Fruit fly (Drosophila melanogaster) whole organism, embryonic: ENCODE measurements around the gene CG31776.

Experiments
- Ada2b ChIP-seq: fragments of 200-800 bp; sonication (Bioruptor generic); IDR thresholded peaks from 2 replicates; pipeline ENCODE4 v1.3.6; 2022; ENCODE audit warnings: missing biosample characterization, missing genetic modification characterization
- B-H1 ChIP-seq: fragments of 200-800 bp; sonication (Bioruptor generic); IDR thresholded peaks from 3 replicates; pipeline ENCODE4 v1.3.6; 2022; ENCODE audit warnings: missing biosample characterization, missing genetic modification characterization
- BEAF-32 ChIP-seq: fragments of 200-800 bp; sonication (Bioruptor generic); optimal IDR thresholded peaks from 3 replicates; lab custom pipeline; 2017; ENCODE audit warnings: missing biosample characterization, missing genetic modification characterization, mild to moderate bottlenecking, moderate library complexity, missing genetic modification reagents
- Bgb ChIP-seq: fragments of 200-800 bp; sonication (Bioruptor generic); IDR thresholded peaks from 2 replicates; pipeline ENCODE4 v1.3.6; 2022; ENCODE audit warnings: missing biosample characterization, missing genetic modification characterization; ENCODE audit not compliant: partially characterized antibody
- CG11504 ChIP-seq: fragments of 200-800 bp; sonication (Bioruptor generic); optimal IDR thresholded peaks from 3 replicates; lab custom pipeline; 2019; ENCODE audit warnings: missing biosample characterization, mild to moderate bottlenecking, missing genetic modification characterization, moderate library complexity
- CG13287 ChIP-seq: fragments of 200-800 bp; sonication (Bioruptor generic); IDR thresholded peaks from 2 replicates; pipeline ENCODE4 v1.3.6; 2022; ENCODE audit warnings: missing biosample characterization, missing genetic modification characterization; ENCODE audit not compliant: partially characterized antibody
- CG14710 ChIP-seq: fragments of 200-800 bp; sonication (Bioruptor generic); optimal IDR thresholded peaks from 3 replicates; lab custom pipeline; 2019; ENCODE audit warnings: missing biosample characterization, mild to moderate bottlenecking, missing genetic modification characterization, moderate library complexity
- CG15696 ChIP-seq: fragments of 200-800 bp; sonication (Bioruptor generic); optimal IDR thresholded peaks from 2 replicates; lab custom pipeline; 2019; ENCODE audit warnings: missing biosample characterization, mild to moderate bottlenecking, missing genetic modification characterization, moderate library complexity
- CG1603 ChIP-seq: fragments of 200-800 bp; sonication (Bioruptor generic); optimal IDR thresholded peaks from 2 replicates; lab custom pipeline; 2019; ENCODE audit warnings: missing biosample characterization, mild to moderate bottlenecking, missing genetic modification characterization, moderate library complexity
- CG17186 ChIP-seq: fragments of 200-800 bp; sonication (Bioruptor generic); optimal IDR thresholded peaks from 3 replicates; lab custom pipeline; 2017; ENCODE audit warnings: missing biosample characterization, missing genetic modification reagents, missing genetic modification characterization
- CG2129 ChIP-seq: fragments of 200-800 bp; sonication (Bioruptor generic); IDR thresholded peaks from 2 replicates; pipeline ENCODE4 v1.3.6; 2022; ENCODE audit warnings: missing biosample characterization, missing genetic modification characterization; ENCODE audit not compliant: partially characterized antibody
- CG31365 ChIP-seq: fragments of 200-800 bp; sonication (Bioruptor generic); optimal IDR thresholded peaks from 2 replicates; lab custom pipeline; 2018; ENCODE audit warnings: missing biosample characterization, mild to moderate bottlenecking, missing genetic modification characterization
- CG3407 ChIP-seq: fragments of 200-800 bp; sonication (Bioruptor generic); optimal IDR thresholded peaks from 2 replicates; lab custom pipeline; 2018; ENCODE audit warnings: missing biosample characterization, mild to moderate bottlenecking, missing genetic modification characterization
- CG34224 ChIP-seq: fragments of 200-800 bp; sonication (Bioruptor generic); IDR thresholded peaks from 3 replicates; pipeline ENCODE4 v1.3.6; 2022; ENCODE audit warnings: missing biosample characterization, missing genetic modification characterization; ENCODE audit not compliant: partially characterized antibody
- CG3995 ChIP-seq: fragments of 200-800 bp; sonication (Bioruptor generic); optimal IDR thresholded peaks from 3 replicates; lab custom pipeline; 2016; ENCODE audit warnings: missing biosample characterization, missing genetic modification characterization
- CG7963 ChIP-seq: fragments of 200-800 bp; sonication (Bioruptor generic); IDR thresholded peaks from 3 replicates; pipeline ENCODE4 v1.3.6; 2022; ENCODE audit warnings: missing biosample characterization, missing genetic modification characterization; ENCODE audit not compliant: partially characterized antibody
- CG8290 ChIP-seq, 3 experiments: fragments of 200-800 bp; sonication (Bioruptor generic); optimal IDR thresholded peaks; 2 replicates each; lab custom pipeline; 2016 to 2019; ENCODE audit warnings: missing biosample characterization in 3 of 3, missing genetic modification characterization in 3 of 3, mild to moderate bottlenecking in 2 of 3, moderate library complexity in 1 of 3
- CG9437 ChIP-seq: fragments of 200-800 bp; sonication (Bioruptor generic); optimal IDR thresholded peaks from 2 replicates; lab custom pipeline; 2018; ENCODE audit warnings: missing biosample characterization, mild to moderate bottlenecking, missing genetic modification characterization
- CG9797 ChIP-seq: fragments of 200-800 bp; sonication (Bioruptor generic); optimal IDR thresholded peaks from 3 replicates; lab custom pipeline; 2018; ENCODE audit warnings: missing biosample characterization, mild to moderate bottlenecking, missing genetic modification characterization
- Doc3 ChIP-seq: fragments of 200-800 bp; sonication (Bioruptor generic); IDR thresholded peaks from 3 replicates; pipeline ENCODE4 v1.3.6; 2022; ENCODE audit warnings: missing biosample characterization, missing genetic modification characterization; ENCODE audit not compliant: partially characterized antibody
- Dp ChIP-seq: fragments of 200-800 bp; sonication (Bioruptor generic); optimal IDR thresholded peaks from 2 replicates; lab custom pipeline; 2018; ENCODE audit warnings: missing biosample characterization, mild to moderate bottlenecking, missing genetic modification characterization, moderate library complexity
- HLH4C ChIP-seq: fragments of 200-800 bp; sonication (Bioruptor generic); IDR thresholded peaks from 3 replicates; pipeline ENCODE4 v1.3.6; 2022; ENCODE audit warnings: missing biosample characterization, missing genetic modification characterization; ENCODE audit not compliant: partially characterized antibody
- Hsf ChIP-seq: fragments of 200-800 bp; sonication (Bioruptor generic); optimal IDR thresholded peaks from 3 replicates; lab custom pipeline; 2016; ENCODE audit warnings: missing biosample characterization, missing genetic modification characterization
- Lhr ChIP-seq: fragments of 200-800 bp; sonication (Bioruptor generic); optimal IDR thresholded peaks from 3 replicates; lab custom pipeline; 2017; ENCODE audit warnings: mild to moderate bottlenecking, missing biosample characterization, missing genetic modification reagents, missing genetic modification characterization
- Lim3 ChIP-seq: fragments of 200-800 bp; sonication (Bioruptor generic); IDR thresholded peaks from 2 replicates; pipeline ENCODE4 v1.3.6; 2022; ENCODE audit warnings: missing biosample characterization, missing genetic modification characterization
- Opbp ChIP-seq: fragments of 200-800 bp; sonication (Bioruptor generic); IDR thresholded peaks from 3 replicates; pipeline ENCODE4 v1.3.6; 2022; ENCODE audit warnings: missing biosample characterization, missing genetic modification characterization; ENCODE audit not compliant: partially characterized antibody
- Rfx ChIP-seq: fragments of 200-800 bp; sonication (Bioruptor generic); IDR thresholded peaks from 2 replicates; pipeline ENCODE4 v1.3.6; 2022; ENCODE audit warnings: missing biosample characterization, missing genetic modification characterization
- bbx ChIP-seq: fragments of 200-800 bp; sonication (Bioruptor generic); IDR thresholded peaks from 2 replicates; pipeline ENCODE4 v1.3.6; 2022; ENCODE audit warnings: missing biosample characterization, missing genetic modification characterization; ENCODE audit not compliant: partially characterized antibody
- bsh ChIP-seq, 2 experiments: fragments of 200-800 bp; sonication (Bioruptor generic); optimal IDR thresholded peaks; 2 replicates each; lab custom pipeline; 2017 to 2018; ENCODE audit warnings: mild to moderate bottlenecking in 2 of 2, missing biosample characterization in 2 of 2, missing genetic modification characterization in 2 of 2, moderate library complexity in 1 of 2
- chinmo ChIP-seq: fragments of 200-800 bp; sonication (Bioruptor generic); IDR thresholded peaks from 4 replicates; pipeline ENCODE4 v1.3.6; 2022; ENCODE audit warnings: missing biosample characterization, missing genetic modification characterization; ENCODE audit not compliant: partially characterized antibody
- crp ChIP-seq, 2 experiments: fragments of 200-800 bp; sonication (Bioruptor generic); optimal IDR thresholded peaks; 2 replicates in 1 of 2; 3 replicates in 1 of 2; lab custom pipeline; 2017; ENCODE audit warnings: missing biosample characterization in 2 of 2, missing genetic modification characterization in 2 of 2, mild to moderate bottlenecking in 1 of 2, moderate library complexity in 1 of 2
- fd96Cb ChIP-seq: fragments of 200-800 bp; sonication (Bioruptor generic); optimal IDR thresholded peaks from 2 replicates; lab custom pipeline; 2018; ENCODE audit warnings: missing biosample characterization, mild to moderate bottlenecking, missing genetic modification characterization, moderate library complexity
- fru ChIP-seq: fragments of >200 bp; optimal IDR thresholded peaks from 2 replicates; lab custom pipeline; 2017
- gcm ChIP-seq: fragments of 200-800 bp; sonication (Bioruptor generic); optimal IDR thresholded peaks from 2 replicates; lab custom pipeline; 2019; ENCODE audit warnings: missing biosample characterization, mild to moderate bottlenecking, missing genetic modification characterization, moderate library complexity
- gfzf ChIP-seq: fragments of 200-800 bp; sonication (Bioruptor generic); optimal IDR thresholded peaks from 2 replicates; lab custom pipeline; 2016; ENCODE audit warnings: missing biosample characterization, mild to moderate bottlenecking, missing genetic modification characterization, moderate library complexity
- knrl ChIP-seq: fragments of 200-800 bp; sonication (Bioruptor generic); IDR thresholded peaks from 3 replicates; pipeline ENCODE4 v1.3.6; 2022; ENCODE audit warnings: missing biosample characterization, missing genetic modification characterization; ENCODE audit not compliant: partially characterized antibody
- mam ChIP-seq: fragments of 200-800 bp; sonication (Bioruptor generic); optimal IDR thresholded peaks from 3 replicates; lab custom pipeline; 2016; ENCODE audit warnings: missing biosample characterization, missing genetic modification characterization
- nerfin-2 ChIP-seq: fragments of 200-800 bp; sonication (Bioruptor generic); IDR thresholded peaks from 2 replicates; pipeline ENCODE4 v1.3.6; 2022; ENCODE audit warnings: missing biosample characterization, missing genetic modification characterization; ENCODE audit not compliant: partially characterized antibody
- onecut ChIP-seq: fragments of 200-800 bp; sonication (Bioruptor generic); IDR thresholded peaks from 2 replicates; pipeline ENCODE4 v1.3.6; 2022; ENCODE audit warnings: missing biosample characterization, missing genetic modification characterization
- psq ChIP-seq: fragments of 200-800 bp; sonication (Bioruptor generic); optimal IDR thresholded peaks from 2 replicates; lab custom pipeline; 2017; ENCODE audit warnings: missing biosample characterization, missing genetic modification characterization
- ro ChIP-seq: fragments of 200-800 bp; sonication (Bioruptor generic); IDR thresholded peaks from 2 replicates; pipeline ENCODE4 v1.3.6; 2022; ENCODE audit warnings: missing biosample characterization, missing genetic modification characterization
- row ChIP-seq: fragments of 200-800 bp; sonication (Bioruptor generic); IDR thresholded peaks from 3 replicates; pipeline ENCODE4 v1.3.6; 2022; ENCODE audit warnings: missing biosample characterization, missing genetic modification characterization
- sim ChIP-seq: fragments of 200-800 bp; sonication (Bioruptor generic); IDR thresholded peaks from 2 replicates; pipeline ENCODE4 v1.3.6; 2022; ENCODE audit warnings: missing biosample characterization, missing genetic modification characterization
- stwl ChIP-seq: fragments of 200-800 bp; sonication (Bioruptor generic); optimal IDR thresholded peaks from 3 replicates; lab custom pipeline; 2018; ENCODE audit warnings: missing biosample characterization, mild to moderate bottlenecking, missing genetic modification characterization, moderate library complexity
- tap ChIP-seq: fragments of 200-800 bp; optimal IDR thresholded peaks from 3 replicates; lab custom pipeline; 2019; ENCODE audit warnings: missing biosample characterization, mild to moderate bottlenecking, missing genetic modification characterization, moderate library complexity
- unc-4 ChIP-seq: fragments of 200-800 bp; sonication (Bioruptor generic); IDR thresholded peaks from 2 replicates; pipeline ENCODE4 v1.3.6; 2022; ENCODE audit warnings: missing biosample characterization, missing genetic modification characterization; ENCODE audit not compliant: partially characterized antibody
- zen ChIP-seq: fragments of 200-800 bp; sonication (Bioruptor generic); optimal IDR thresholded peaks from 3 replicates; lab custom pipeline; 2018; ENCODE audit warnings: missing biosample characterization, mild to moderate bottlenecking, missing genetic modification characterization, moderate library complexity
- zen2 ChIP-seq: fragments of 200-800 bp; sonication (Bioruptor generic); IDR thresholded peaks from 3 replicates; pipeline ENCODE4 v1.3.6; 2022; ENCODE audit warnings: missing biosample characterization, missing genetic modification characterization; ENCODE audit not compliant: partially characterized antibody

Gene CG31776

dm6 chr2L:3469869-3470268 lies at the start of gene CG31776, which contains the start of gene Pif1 (continued):
- TF ChIP-seq CG14710 (tag; lab: Kevin White, UChicago): peak; percentile 68
- no peak for TF ChIP-seq Rfx
- TF ChIP-seq chinmo (GFP tag; lab: Robert Waterston, UW): peak; percentile 73; the same call in 2 of the 4 replicates
- peak; percentile 76 for TF ChIP-seq Doc3 (GFP tag; lab: Robert Waterston, UW)
- peak; percentile 21; the same call in 1 of the 3 replicates for TF ChIP-seq row (GFP tag; lab: Robert Waterston, UW)
- TF ChIP-seq bbx (GFP tag; lab: Robert Waterston, UW): peak; percentile 92
- peak; percentile 79 for TF ChIP-seq CG2129 (GFP tag; lab: Robert Waterston, UW)
- TF ChIP-seq crp (GFP tag; optimal IDR thresholded peaks at IDR 0.05; lab: Kevin White, UChicago): peak; percentile 89 to 98
- peak; percentile 83 for TF ChIP-seq nerfin-2
- TF ChIP-seq zen (tag; lab: Kevin White, UChicago): peak; percentile 37
- peak; percentile 88 for TF ChIP-seq CG17186 (GFP tag; lab: Kevin White, UChicago)
- TF ChIP-seq Lhr: peak; percentile 43
- TF ChIP-seq Hsf (GFP tag; lab: Kevin White, UChicago): no peak
- TF ChIP-seq CG15696 (tag; lab: Kevin White, UChicago): no peak
- peak; percentile 92 for TF ChIP-seq zen2
- TF ChIP-seq CG11504 (tag; lab: Kevin White, UChicago): no peak
- no peak for TF ChIP-seq CG9437 (GFP tag; lab: Kevin White, UChicago)
- TF ChIP-seq Lim3 (GFP tag; lab: Robert Waterston, UW): no peak
- TF ChIP-seq CG3995 (GFP tag; lab: Kevin White, UChicago): peak; percentile 78
- no peak for TF ChIP-seq gcm
- TF ChIP-seq gfzf (GFP tag; lab: Kevin White, UChicago): peak; percentile 55
- TF ChIP-seq Bgb (GFP tag; lab: Robert Waterston, UW): peak; percentile 92
- peak; percentile 92 for TF ChIP-seq BEAF-32 (GFP tag; lab: Kevin White, UChicago)
- TF ChIP-seq mam: no peak
- no peak for TF ChIP-seq CG31365 (tag; lab: Kevin White, UChicago)
- TF ChIP-seq Ada2b (GFP tag; lab: Robert Waterston, UW): no peak
- TF ChIP-seq Opbp (GFP tag; lab: Robert Waterston, UW): peak; percentile 91
- no peak for TF ChIP-seq tap (tag; lab: Kevin White, UChicago)
- no peak for TF ChIP-seq onecut (GFP tag; lab: Robert Waterston, UW)
- TF ChIP-seq knrl (GFP tag; lab: Robert Waterston, UW): peak; percentile 66
- TF ChIP-seq sim (GFP tag; lab: Robert Waterston, UW): no peak
- TF ChIP-seq CG1603 (tag; lab: Kevin White, UChicago): peak; percentile 85
- no peak for TF ChIP-seq fru (lab: Kevin White, UChicago)
- no peak for TF ChIP-seq bsh (GFP tag; optimal IDR thresholded peaks at IDR 0.05; lab: Kevin White, UChicago)
- no peak for TF ChIP-seq CG3407 (GFP tag; lab: Kevin White, UChicago)
- peak; percentile 91 for TF ChIP-seq CG8290 (GFP tag; optimal IDR thresholded peaks at IDR 0.05; lab: Kevin White, UChicago)
- peak; percentile 24 to 94 for TF ChIP-seq CG8290 (tag; optimal IDR thresholded peaks at IDR 0.05; lab: Kevin White, UChicago)
- TF ChIP-seq fd96Cb (tag; lab: Kevin White, UChicago): no peak
- TF ChIP-seq ro (GFP tag; lab: Robert Waterston, UW): no peak
- no peak for TF ChIP-seq B-H1 (GFP tag; lab: Robert Waterston, UW)
- TF ChIP-seq unc-4 (GFP tag; lab: Robert Waterston, UW): peak; percentile 70
- no peak for TF ChIP-seq psq
- peak; percentile 47 for TF ChIP-seq Dp (GFP tag; lab: Kevin White, UChicago)
- TF ChIP-seq CG7963 (GFP tag; lab: Robert Waterston, UW): peak; percentile 66; the same call in 2 of the 3 replicates
- TF ChIP-seq CG9797 (GFP tag; lab: Kevin White, UChicago): peak; percentile 65
- TF ChIP-seq HLH4C (GFP tag; lab: Robert Waterston, UW): peak; percentile 90
- peak; percentile 95 for TF ChIP-seq CG34224 (GFP tag; lab: Robert Waterston, UW)
- peak; percentile 82 for TF ChIP-seq CG13287 (GFP tag; lab: Robert Waterston, UW)
- TF ChIP-seq stwl: peak; percentile 76
